Fruit fly (Drosophila melanogaster): ENCODE results near the gene B-H1.

- TF ChIP-seq psq (optimal IDR thresholded peaks at IDR 0.05) (no peak), usp (GFP tag; optimal IDR thresholded peaks at IDR 0.05) (no peak), CG8478 (optimal IDR thresholded peaks at IDR 0.05) (no peak), EcR (GFP tag; optimal IDR thresholded peaks at IDR 0.05) (no peak), pan (optimal IDR thresholded peaks at IDR 0.05) (no peak), Dll (optimal IDR thresholded peaks at IDR 0.05) (no peak)
Measured at dm6 chrX:17355732-17356131, 41.5 kb upstream of the B-H1 start.

Measured in whole organism.